Fruit fly (Drosophila melanogaster): Measurements from ENCODE around the gene CG15196.

CG15196 gene

dm6 chrX:11446792-11447405 is 37.2 kb downstream of the CG15196 start:
- TF ChIP-seq Myc (optimal IDR thresholded peaks at IDR 0.05) (peak; percentile 77), sage (GFP tag; optimal IDR thresholded peaks at IDR 0.05) (no peak), br (GFP tag; optimal IDR thresholded peaks at IDR 0.05) (peak; percentile 84), Jra (GFP tag; optimal IDR thresholded peaks at IDR 0.05) (peak; percentile 53), Abd-B (GFP tag; optimal IDR thresholded peaks at IDR 0.05) (no peak), tai (GFP tag; optimal IDR thresholded peaks at IDR 0.05) (peak; percentile 2), rgr (GFP tag; optimal IDR thresholded peaks at IDR 0.05) (peak; percentile 90), Hr78 (GFP tag; optimal IDR thresholded peaks at IDR 0.05) (no peak), foxo (GFP tag; optimal IDR thresholded peaks at IDR 0.05) (peak; percentile 33 to 85), Mio (GFP tag; optimal IDR thresholded peaks at IDR 0.05) (peak; percentile 51), dsf (GFP tag; optimal IDR thresholded peaks at IDR 0.05; ENCODE audit: borderline replicate concordance) (no peak), Dfd (GFP tag; optimal IDR thresholded peaks at IDR 0.05) (no peak), CG9705 (GFP tag; optimal IDR thresholded peaks at IDR 0.05) (peak; percentile 28), Dif (GFP tag; optimal IDR thresholded peaks at IDR 0.05; ENCODE audit: partially characterized antibody) (no peak), HLH106 (tag; optimal IDR thresholded peaks at IDR 0.05) (peak; percentile 82), N (GFP tag; optimal IDR thresholded peaks at IDR 0.05) (peak; percentile 30), jim (GFP tag; optimal IDR thresholded peaks at IDR 0.05) (no peak), brk (GFP tag; optimal IDR thresholded peaks at IDR 0.05) (peak; percentile 35), dl (GFP tag; optimal IDR thresholded peaks at IDR 0.05; ENCODE audit: insufficient read depth in 1 of 2, partially characterized antibody in 2 of 2) (no peak), ey (GFP tag; optimal IDR thresholded peaks at IDR 0.05) (peak; percentile 90), psq (GFP tag; optimal IDR thresholded peaks at IDR 0.05) (peak; percentile 71), Hr83 (GFP tag; optimal IDR thresholded peaks at IDR 0.05; ENCODE audit: poor library complexity, severe bottlenecking) (peak; percentile 70), sv (GFP tag; optimal IDR thresholded peaks at IDR 0.05) (peak; percentile 81), pan (optimal IDR thresholded peaks at IDR 0.05) (no peak), Hnf4 (GFP tag; optimal IDR thresholded peaks at IDR 0.05) (peak; percentile 69), h (GFP tag; optimal IDR thresholded peaks at IDR 0.05) (peak; percentile 86), dmrt93B (GFP tag; optimal IDR thresholded peaks at IDR 0.05) (peak; percentile 60), GATAd (GFP tag; optimal IDR thresholded peaks at IDR 0.05) (peak; percentile 27), fru (GFP tag; optimal IDR thresholded peaks at IDR 0.05) (peak; percentile 82), woc (GFP tag; optimal IDR thresholded peaks at IDR 0.05) (peak; percentile 71), CrebA (GFP tag; optimal IDR thresholded peaks at IDR 0.05; ENCODE audit: borderline replicate concordance) (peak; percentile 6), CG32264 (GFP tag; optimal IDR thresholded peaks at IDR 0.05) (peak; percentile 61), Sp1 (GFP tag; optimal IDR thresholded peaks at IDR 0.05) (peak; percentile 63), OdsH (GFP tag; optimal IDR thresholded peaks at IDR 0.05) (peak; percentile 81), usp (GFP tag; optimal IDR thresholded peaks at IDR 0.05) (no peak)

- no peak for TF ChIP-seq foxo (GFP tag; optimal IDR thresholded peaks at IDR 0.05)
- no peak for TF ChIP-seq psq (GFP tag; optimal IDR thresholded peaks at IDR 0.05)
- no peak for TF ChIP-seq Rel (GFP tag; optimal IDR thresholded peaks at IDR 0.05)
- peak; percentile 57 for TF ChIP-seq Rel (tag; optimal IDR thresholded peaks at IDR 0.05)
Observed at dm6 chrX:11448637-11449036, 38.9 kb downstream of the CG15196 start.

dm6 chrX:11449476-11450119 is 39.9 kb downstream of the CG15196 start:
- TF ChIP-seq dmrt93B (GFP tag; optimal IDR thresholded peaks at IDR 0.05) (peak; percentile 76), Hr78 (GFP tag; optimal IDR thresholded peaks at IDR 0.05) (no peak), jim (GFP tag; optimal IDR thresholded peaks at IDR 0.05) (no peak), sage (GFP tag; optimal IDR thresholded peaks at IDR 0.05) (peak; percentile 24), OdsH (GFP tag; optimal IDR thresholded peaks at IDR 0.05) (peak; percentile 68), sv (GFP tag; optimal IDR thresholded peaks at IDR 0.05) (peak; percentile 36), dl (GFP tag; optimal IDR thresholded peaks at IDR 0.05; ENCODE audit: insufficient read depth in 1 of 2, partially characterized antibody in 2 of 2) (no peak), tai (GFP tag; optimal IDR thresholded peaks at IDR 0.05) (peak; percentile 68), Sp1 (GFP tag; optimal IDR thresholded peaks at IDR 0.05) (peak; percentile 87), usp (GFP tag; optimal IDR thresholded peaks at IDR 0.05) (no peak), Abd-B (GFP tag; optimal IDR thresholded peaks at IDR 0.05) (no peak), GATAd (GFP tag; optimal IDR thresholded peaks at IDR 0.05) (no peak), CG9705 (GFP tag; optimal IDR thresholded peaks at IDR 0.05) (peak; percentile 78), Myc (optimal IDR thresholded peaks at IDR 0.05) (no peak), Vsx2 (GFP tag; optimal IDR thresholded peaks at IDR 0.05; ENCODE audit: partially characterized antibody) (no peak), N (GFP tag; optimal IDR thresholded peaks at IDR 0.05) (no peak), woc (GFP tag; optimal IDR thresholded peaks at IDR 0.05) (peak; percentile 59), h (GFP tag; optimal IDR thresholded peaks at IDR 0.05) (peak; percentile 88), Mio (GFP tag; optimal IDR thresholded peaks at IDR 0.05) (peak; percentile 30), Hnf4 (GFP tag; optimal IDR thresholded peaks at IDR 0.05) (peak; percentile 79), psq (GFP tag; optimal IDR thresholded peaks at IDR 0.05) (peak; percentile 70), ey (GFP tag; optimal IDR thresholded peaks at IDR 0.05) (peak; percentile 88), HLH106 (tag; optimal IDR thresholded peaks at IDR 0.05) (peak; percentile 88), Jra (GFP tag; optimal IDR thresholded peaks at IDR 0.05) (no peak), dsf (GFP tag; optimal IDR thresholded peaks at IDR 0.05; ENCODE audit: borderline replicate concordance) (no peak), foxo (GFP tag; optimal IDR thresholded peaks at IDR 0.05) (peak in 1 of 2 experiments; percentile 85), rgr (GFP tag; optimal IDR thresholded peaks at IDR 0.05) (peak; percentile 75), Hr83 (GFP tag; optimal IDR thresholded peaks at IDR 0.05; ENCODE audit: poor library complexity, severe bottlenecking) (no peak), fru (GFP tag; optimal IDR thresholded peaks at IDR 0.05) (peak; percentile 88), pan (optimal IDR thresholded peaks at IDR 0.05) (no peak), lola (GFP tag; optimal IDR thresholded peaks at IDR 0.05) (no peak), brk (GFP tag; optimal IDR thresholded peaks at IDR 0.05) (peak; percentile 34), Dfd (GFP tag; optimal IDR thresholded peaks at IDR 0.05) (no peak), Dif (GFP tag; optimal IDR thresholded peaks at IDR 0.05; ENCODE audit: partially characterized antibody) (no peak), CrebA (GFP tag; optimal IDR thresholded peaks at IDR 0.05; ENCODE audit: borderline replicate concordance) (no peak), CG32264 (GFP tag; optimal IDR thresholded peaks at IDR 0.05) (peak; percentile 63)

Measured in whole organism, wandering third instar larva.